Worm (Caenorhabditis elegans) whole organism, midembryonic: ENCODE data around the gene ZC155.2.

Experiments used
- flt-1 ChIP-seq: fragments of 200-800 bp; sonication (Bioruptor generic); IDR thresholded peaks from 2 replicates; pipeline ENCODE4 v1.3.6; 2022; ENCODE audit warnings: missing genetic modification characterization, missing compliant biosample characterization
- klf-2 ChIP-seq: fragments of 200-800 bp; sonication (Bioruptor generic); conservative IDR thresholded peaks from 2 replicates; pipeline ENCODE4 v1.3.6; 2022; ENCODE audit warnings: missing genetic modification reagents, missing genetic modification characterization, missing compliant biosample characterization
- med-1 ChIP-seq: sonication (generic microtip); optimal IDR thresholded peaks from 2 replicates; lab custom pipeline; 2017; ENCODE audit warnings: missing genetic modification characterization, mild to moderate bottlenecking, missing compliant biosample characterization, antibody characterized with exemption, missing genetic modification reagents; ENCODE audit not compliant: insufficient read depth
- tab-1 ChIP-seq: fragments of 200-800 bp; sonication (Bioruptor generic); IDR thresholded peaks from 2 replicates; pipeline ENCODE4 v1.3.6; 2022; ENCODE audit warnings: missing genetic modification characterization, missing compliant biosample characterization
- ztf-23 ChIP-seq: fragments of 200-800 bp; sonication (Bioruptor generic); IDR thresholded peaks from 2 replicates; pipeline ENCODE4 v1.3.6; 2022; ENCODE audit warnings: missing genetic modification reagents, missing genetic modification characterization, missing compliant biosample characterization
- ztf-29 ChIP-seq: fragments of 200-800 bp; sonication (Bioruptor generic); IDR thresholded peaks from 2 replicates; pipeline ENCODE4 v1.3.6; 2022; ENCODE audit warnings: missing genetic modification reagents, missing genetic modification characterization, missing compliant biosample characterization

ce11 chrIII:5229511-5230250 is 10.9 kb downstream of the ZC155.2 start:
- TF ChIP-seq tab-1 (GFP tag; lab: Robert Waterston, UW) (no peak), ztf-23 (GFP tag; lab: Robert Waterston, UW) (no peak), flt-1 (GFP tag; lab: Robert Waterston, UW) (no peak), med-1 (GFP tag; lab: Kevin White, UChicago) (no peak), ztf-29 (GFP tag; lab: Robert Waterston, UW) (no peak), klf-2 (no peak)
